Fruit fly (Drosophila melanogaster): ENCODE measurements around the gene CG43998.

The CG43998 gene

dm6 chr3R:23915042-23915428, 13.8 kb downstream of the CG43998 start (continued):
- TF ChIP-seq CG10669 (GFP tag; optimal IDR thresholded peaks at IDR 0.05) (peak; percentile 98), Ets21C (GFP tag; optimal IDR thresholded peaks at IDR 0.05) (peak; percentile 88), ss (GFP tag; optimal IDR thresholded peaks at IDR 0.05) (peak; percentile 88 to 97), CG6808 (GFP tag; optimal IDR thresholded peaks at IDR 0.05) (peak; percentile 94), Gug (GFP tag; IDR thresholded peaks at IDR 0.05) (peak; percentile 64), dsx (GFP tag; optimal IDR thresholded peaks at IDR 0.05; ENCODE audit: poor library complexity, severe bottlenecking) (peak; percentile 95), CG15336 (GFP tag; IDR thresholded peaks at IDR 0.05) (peak; percentile 69), Eip93F (GFP tag; optimal IDR thresholded peaks at IDR 0.05) (peak; percentile 83), Sox14 (GFP tag; optimal IDR thresholded peaks at IDR 0.05) (peak; percentile 92), lz (GFP tag; optimal IDR thresholded peaks at IDR 0.05) (peak; percentile 94), dac (GFP tag; optimal IDR thresholded peaks at IDR 0.05) (peak; percentile 21), CG6163 (GFP tag; IDR thresholded peaks at IDR 0.05) (peak; percentile 95), Eip78C (GFP tag) (peak; percentile 98), CG6276 (GFP tag; optimal IDR thresholded peaks at IDR 0.05) (no peak), CG8319 (GFP tag; optimal IDR thresholded peaks at IDR 0.05) (peak; percentile 94), vri (GFP tag; optimal IDR thresholded peaks at IDR 0.05) (peak; percentile 91), acj6 (GFP tag; optimal IDR thresholded peaks at IDR 0.05) (peak; percentile 97), CG34406 (GFP tag; optimal IDR thresholded peaks at IDR 0.05) (peak; percentile 97), CG9139 (GFP tag; optimal IDR thresholded peaks at IDR 0.05) (peak; percentile 91), Blimp-1 (GFP tag; optimal IDR thresholded peaks at IDR 0.05) (peak; percentile 74), Sox15 (GFP tag; optimal IDR thresholded peaks at IDR 0.05) (peak; percentile 95), CG10631 (GFP tag; optimal IDR thresholded peaks at IDR 0.05) (peak; percentile 96), salr (GFP tag; optimal IDR thresholded peaks at IDR 0.05) (peak; percentile 82 to 95), CG4318 (GFP tag; optimal IDR thresholded peaks at IDR 0.05) (peak; percentile 14), cyc (GFP tag; optimal IDR thresholded peaks at IDR 0.05) (peak; percentile 94), spab (GFP tag; optimal IDR thresholded peaks at IDR 0.05) (peak; percentile 96), fd85E (GFP tag; optimal IDR thresholded peaks at IDR 0.05) (peak; percentile 87), Eip75B (GFP tag; optimal IDR thresholded peaks at IDR 0.05) (peak; percentile 97), Hr39 (GFP tag; optimal IDR thresholded peaks at IDR 0.05) (peak; percentile 91), topi (GFP tag; optimal IDR thresholded peaks at IDR 0.05) (peak; percentile 96), achi (GFP tag; optimal IDR thresholded peaks at IDR 0.05) (peak; percentile 94), fkh (GFP tag; optimal IDR thresholded peaks at IDR 0.05) (no peak), CG31627 (GFP tag; optimal IDR thresholded peaks at IDR 0.05) (peak; percentile 92)

DNA sequence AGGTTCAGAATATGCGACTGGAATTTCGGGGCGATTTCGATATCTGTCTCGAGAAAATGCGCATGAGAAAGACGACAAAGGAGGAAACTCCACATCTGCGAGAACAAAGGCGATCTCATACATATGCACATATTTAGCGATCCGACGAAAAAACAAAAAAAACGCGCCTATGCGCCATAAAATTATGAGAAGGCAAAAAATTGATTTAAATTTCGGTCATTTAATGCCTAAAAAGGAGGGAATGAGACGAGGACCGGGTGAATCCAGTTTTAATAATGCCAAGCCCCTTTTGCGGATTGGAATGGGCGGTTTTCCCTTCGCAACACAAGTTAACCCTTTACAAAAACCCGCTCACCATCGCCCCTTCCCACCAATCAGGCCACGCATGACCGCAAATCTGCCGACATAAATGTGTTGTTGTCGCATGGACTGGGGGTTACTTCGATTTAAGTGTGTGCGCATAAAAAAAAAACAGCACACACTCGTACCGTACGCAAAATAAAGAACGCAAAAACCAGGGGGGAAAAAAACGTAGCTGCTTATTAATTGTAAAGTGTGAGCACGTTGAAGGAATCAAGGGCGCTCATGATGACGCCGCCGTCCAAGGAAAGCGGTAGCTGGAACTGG, 14.3 kb downstream of the CG43998 start:
- TF ChIP-seq fd85E (GFP tag; optimal IDR thresholded peaks at IDR 0.05) (no peak), Eip93F (GFP tag; optimal IDR thresholded peaks at IDR 0.05) (peak; percentile 16), Eip75B (GFP tag; optimal IDR thresholded peaks at IDR 0.05) (no peak)

dm6 chr3R:23912349-23912748, 16.5 kb downstream of the CG43998 start:
- TF ChIP-seq acj6 (GFP tag; optimal IDR thresholded peaks at IDR 0.05) (no peak), vri (GFP tag; optimal IDR thresholded peaks at IDR 0.05) (no peak), CG6163 (GFP tag; IDR thresholded peaks at IDR 0.05) (0 out of 3 replicates have a peak, but pooled peaks have one; percentile 16), Hr39 (GFP tag; optimal IDR thresholded peaks at IDR 0.05) (no peak), CG11294 (GFP tag; IDR thresholded peaks at IDR 0.05) (no peak), svp (GFP tag) (peak; percentile 39), CG6854 (GFP tag; optimal IDR thresholded peaks at IDR 0.05) (peak; percentile 12), CG6808 (GFP tag; optimal IDR thresholded peaks at IDR 0.05) (no peak), CG3919 (GFP tag; optimal IDR thresholded peaks at IDR 0.05) (peak; percentile 6)

Measured in whole organism, prepupa.